Fruit fly (Drosophila melanogaster): ENCODE data around the gene CG1532.

The CG1532 gene

dm6 chrX:21010541-21010940 lies 17.6 kb downstream of the CG1532 start (continued):
- no peak for TF ChIP-seq dac (GFP tag; optimal IDR thresholded peaks at IDR 0.05)
- peak; percentile 37 for TF ChIP-seq Hr4 (GFP tag; optimal IDR thresholded peaks at IDR 0.05)
- no peak for TF ChIP-seq net (GFP tag; optimal IDR thresholded peaks at IDR 0.05)
- TF ChIP-seq CG8632 (GFP tag; optimal IDR thresholded peaks at IDR 0.05) = no peak
- no peak for TF ChIP-seq Lpt (GFP tag; optimal IDR thresholded peaks at IDR 0.05)
- TF ChIP-seq CG11902 (GFP tag; optimal IDR thresholded peaks at IDR 0.05) = no peak
- TF ChIP-seq esn (GFP tag; optimal IDR thresholded peaks at IDR 0.05) = no peak
- no peak for TF ChIP-seq fd85E (GFP tag; optimal IDR thresholded peaks at IDR 0.05)
- TF ChIP-seq lz (GFP tag; optimal IDR thresholded peaks at IDR 0.05) = no peak
- no peak for TF ChIP-seq vri (GFP tag; optimal IDR thresholded peaks at IDR 0.05)
- TF ChIP-seq CG9139 (GFP tag; optimal IDR thresholded peaks at IDR 0.05) = no peak
- TF ChIP-seq Ets21C (GFP tag; optimal IDR thresholded peaks at IDR 0.05) = no peak
- peak; percentile 30 for TF ChIP-seq Ets96B (tag; optimal IDR thresholded peaks at IDR 0.05)
- peak; percentile 49 for TF ChIP-seq CG10669 (GFP tag; optimal IDR thresholded peaks at IDR 0.05)
- TF ChIP-seq CG11762 (GFP tag; optimal IDR thresholded peaks at IDR 0.05; ENCODE audit: insufficient read depth) = no peak
- no peak for TF ChIP-seq CG7368 (GFP tag; optimal IDR thresholded peaks at IDR 0.05)
- no peak; the same call in 1 of the 2 replicates for TF ChIP-seq CG15336 (GFP tag; IDR thresholded peaks at IDR 0.05)
- no peak for TF ChIP-seq fd59A (GFP tag; optimal IDR thresholded peaks at IDR 0.05)
- peak in 1 of 2 experiments; percentile 31 for TF ChIP-seq ss (GFP tag; optimal IDR thresholded peaks at IDR 0.05)

- no peak for TF ChIP-seq Hr38 (GFP tag; optimal IDR thresholded peaks at IDR 0.05)
Observed at dm6 chrX:20984386-20984785, 43.8 kb downstream of the CG1532 start, which contains the start of gene CG11666. TSS of gene CG11666 (plus strand) at chrX:20984686.

- TF ChIP-seq CG11762 (GFP tag; optimal IDR thresholded peaks at IDR 0.05; ENCODE audit: insufficient read depth) (no peak), OdsH (GFP tag; optimal IDR thresholded peaks at IDR 0.05) (no peak), svp (GFP tag) (peak; percentile 39), Hr4 (GFP tag; optimal IDR thresholded peaks at IDR 0.05) (no peak), net (GFP tag; optimal IDR thresholded peaks at IDR 0.05) (no peak)
Observed at dm6 chrX:20977986-20978385, 50.2 kb downstream of the CG1532 start, which contains the start of gene CG44426. TSS of gene CG44426 (plus strand) at chrX:20978286.
